Fruit fly (Drosophila melanogaster) whole organism, embryonic: ENCODE data around the gene CG14691.
A peak's percentile ranks its signal among the peaks of the same experiment; 100 is the strongest.

Source experiments
- Aef1 ChIP-seq: fragments of 200-800 bp; sonication (Bioruptor generic); IDR thresholded peaks from 3 replicates; pipeline ENCODE4 v1.3.6; 2022; ENCODE audit warnings: missing biosample characterization, missing genetic modification characterization
- Antp ChIP-seq: fragments of 200-800 bp; sonication (Bioruptor generic); optimal IDR thresholded peaks from 3 replicates; lab custom pipeline; 2016; ENCODE audit warnings: missing biosample characterization, missing genetic modification characterization
- Bdp1 ChIP-seq: fragments of 200-800 bp; sonication (Bioruptor generic); optimal IDR thresholded peaks from 3 replicates; lab custom pipeline; 2016; ENCODE audit warnings: missing biosample characterization, missing genetic modification characterization
- C15 ChIP-seq: fragments of 200-800 bp; sonication (Bioruptor generic); IDR thresholded peaks from 3 replicates; pipeline ENCODE4 v1.3.6; 2022; ENCODE audit warnings: missing biosample characterization, missing genetic modification characterization
- CG10543 ChIP-seq: fragments of 200-800 bp; sonication (Bioruptor generic); optimal IDR thresholded peaks from 3 replicates; lab custom pipeline; 2017; ENCODE audit warnings: missing biosample characterization, mild to moderate bottlenecking, missing genetic modification characterization, moderate library complexity
- CG11247 ChIP-seq: fragments of 200-800 bp; sonication (Bioruptor generic); IDR thresholded peaks from 2 replicates; pipeline ENCODE4 v1.3.6; 2022; ENCODE audit warnings: missing biosample characterization, missing genetic modification characterization
- CG11504 ChIP-seq: fragments of 200-800 bp; sonication (Bioruptor generic); optimal IDR thresholded peaks from 3 replicates; lab custom pipeline; 2019; ENCODE audit warnings: missing biosample characterization, mild to moderate bottlenecking, missing genetic modification characterization, moderate library complexity
- CG12104 ChIP-seq: fragments of 200-800 bp; sonication (Bioruptor generic); optimal IDR thresholded peaks from 3 replicates; lab custom pipeline; 2016; ENCODE audit warnings: missing biosample characterization, missing genetic modification characterization
- CG13287 ChIP-seq: fragments of 200-800 bp; sonication (Bioruptor generic); IDR thresholded peaks from 2 replicates; pipeline ENCODE4 v1.3.6; 2022; ENCODE audit warnings: missing biosample characterization, missing genetic modification characterization; ENCODE audit not compliant: partially characterized antibody
- CG13624 ChIP-seq: fragments of 200-800 bp; sonication (Bioruptor generic); optimal IDR thresholded peaks from 2 replicates; lab custom pipeline; 2016; ENCODE audit warnings: missing biosample characterization, missing genetic modification characterization
- CG14050 ChIP-seq: fragments of 200-800 bp; sonication (Bioruptor generic); IDR thresholded peaks from 3 replicates; pipeline ENCODE4 v1.3.6; 2022; ENCODE audit warnings: missing biosample characterization, missing genetic modification characterization
- CG15696 ChIP-seq: fragments of 200-800 bp; sonication (Bioruptor generic); optimal IDR thresholded peaks from 2 replicates; lab custom pipeline; 2019; ENCODE audit warnings: missing biosample characterization, mild to moderate bottlenecking, missing genetic modification characterization, moderate library complexity
- CG17359 ChIP-seq: fragments of 200-800 bp; sonication (Bioruptor generic); optimal IDR thresholded peaks from 3 replicates; lab custom pipeline; 2018; ENCODE audit warnings: missing biosample characterization, mild to moderate bottlenecking, missing genetic modification characterization, moderate library complexity
- CG1792 ChIP-seq: fragments of 200-800 bp; sonication (Bioruptor generic); optimal IDR thresholded peaks from 2 replicates; lab custom pipeline; 2016; ENCODE audit warnings: missing biosample characterization, missing genetic modification characterization
- CG2129 ChIP-seq: fragments of 200-800 bp; sonication (Bioruptor generic); IDR thresholded peaks from 2 replicates; pipeline ENCODE4 v1.3.6; 2022; ENCODE audit warnings: missing biosample characterization, missing genetic modification characterization; ENCODE audit not compliant: partially characterized antibody
- CG32767 ChIP-seq: fragments of 200-800 bp; sonication (Bioruptor generic); IDR thresholded peaks from 2 replicates; pipeline ENCODE4 v1.3.6; 2022; ENCODE audit warnings: missing biosample characterization, missing genetic modification characterization
- CG3281 ChIP-seq: fragments of 200-800 bp; sonication (Bioruptor generic); optimal IDR thresholded peaks from 3 replicates; lab custom pipeline; 2017; ENCODE audit warnings: missing biosample characterization, mild to moderate bottlenecking, missing genetic modification characterization
- CG6272 ChIP-seq: fragments of 200-800 bp; sonication (Bioruptor generic); IDR thresholded peaks from 2 replicates; pipeline ENCODE4 v1.3.6; 2022; ENCODE audit warnings: missing biosample characterization, missing genetic modification characterization
- CG6854 ChIP-seq: fragments of 200-800 bp; sonication (Bioruptor generic); optimal IDR thresholded peaks from 3 replicates; lab custom pipeline; 2017; ENCODE audit warnings: missing biosample characterization, mild to moderate bottlenecking, missing genetic modification characterization
- CG7556 ChIP-seq: fragments of 200-800 bp; sonication (Bioruptor generic); optimal IDR thresholded peaks from 2 replicates; lab custom pipeline; 2017; ENCODE audit warnings: missing biosample characterization, mild to moderate bottlenecking, missing genetic modification characterization
- CG9215 ChIP-seq: fragments of 200-800 bp; sonication (Bioruptor generic); IDR thresholded peaks from 2 replicates; pipeline ENCODE4 v1.3.6; 2022; ENCODE audit warnings: missing biosample characterization, missing genetic modification characterization
- CG9437 ChIP-seq: fragments of 200-800 bp; sonication (Bioruptor generic); optimal IDR thresholded peaks from 2 replicates; lab custom pipeline; 2018; ENCODE audit warnings: missing biosample characterization, mild to moderate bottlenecking, missing genetic modification characterization
- Chrac-16 ChIP-seq: fragments of 200-800 bp; sonication (Bioruptor generic); optimal IDR thresholded peaks from 3 replicates; lab custom pipeline; 2016; ENCODE audit warnings: missing biosample characterization, missing genetic modification characterization
- CrebB ChIP-seq: fragments of 200-800 bp; sonication (Bioruptor generic); optimal IDR thresholded peaks from 3 replicates; lab custom pipeline; 2018; ENCODE audit warnings: missing biosample characterization, mild to moderate bottlenecking, missing genetic modification characterization
- Fer3 ChIP-seq: fragments of 200-800 bp; sonication (Bioruptor generic); optimal IDR thresholded peaks from 2 replicates; lab custom pipeline; 2018; ENCODE audit warnings: missing biosample characterization, mild to moderate bottlenecking, missing genetic modification characterization, moderate library complexity
- Gug ChIP-seq: fragments of 200-800 bp; sonication (Bioruptor generic); IDR thresholded peaks from 4 replicates; pipeline ENCODE4 v1.3.6; 2022; ENCODE audit warnings: missing biosample characterization, missing genetic modification characterization
- H2.0 ChIP-seq: fragments of 200-800 bp; sonication (Bioruptor generic); IDR thresholded peaks from 2 replicates; pipeline ENCODE4 v1.3.6; 2022; ENCODE audit warnings: missing biosample characterization, missing genetic modification characterization
- HLH3B ChIP-seq: fragments of 200-800 bp; sonication (Bioruptor generic); IDR thresholded peaks from 2 replicates; pipeline ENCODE4 v1.3.6; 2022; ENCODE audit warnings: missing biosample characterization, missing genetic modification characterization
- Hmr ChIP-seq: fragments of 200-800 bp; sonication (Bioruptor generic); optimal IDR thresholded peaks from 3 replicates; lab custom pipeline; 2017; ENCODE audit warnings: mild to moderate bottlenecking, missing biosample characterization, missing genetic modification reagents, missing genetic modification characterization
- Mrtf ChIP-seq: fragments of 200-800 bp; sonication (Bioruptor generic); IDR thresholded peaks from 3 replicates; pipeline ENCODE4 v1.3.6; 2022; ENCODE audit warnings: missing biosample characterization, missing genetic modification characterization
- Oli ChIP-seq: fragments of 200-800 bp; sonication (Bioruptor generic); optimal IDR thresholded peaks from 2 replicates; lab custom pipeline; 2018; ENCODE audit warnings: missing biosample characterization, mild to moderate bottlenecking, missing genetic modification characterization, moderate library complexity
- Ptx1 ChIP-seq: fragments of 200-800 bp; sonication (Bioruptor generic); IDR thresholded peaks from 2 replicates; pipeline ENCODE4 v1.3.6; 2022; ENCODE audit warnings: missing biosample characterization, missing genetic modification characterization
- Xbp1 ChIP-seq: fragments of 200-800 bp; sonication (Bioruptor generic); optimal IDR thresholded peaks from 3 replicates; lab custom pipeline; 2016; ENCODE audit warnings: missing biosample characterization, mild to moderate bottlenecking, missing genetic modification characterization
- ara ChIP-seq: fragments of 200-800 bp; sonication (Bioruptor generic); IDR thresholded peaks from 2 replicates; pipeline ENCODE4 v1.3.6; 2022; ENCODE audit warnings: missing biosample characterization, missing genetic modification characterization
- bsh ChIP-seq, 2 experiments: fragments of 200-800 bp; sonication (Bioruptor generic); optimal IDR thresholded peaks; 2 replicates each; lab custom pipeline; 2017 to 2018; ENCODE audit warnings: mild to moderate bottlenecking in 2 of 2, missing biosample characterization in 2 of 2, missing genetic modification characterization in 2 of 2, moderate library complexity in 1 of 2
- btn ChIP-seq: fragments of 200-800 bp; sonication (Bioruptor generic); optimal IDR thresholded peaks from 2 replicates; lab custom pipeline; 2016; ENCODE audit warnings: missing biosample characterization, missing genetic modification characterization
- eyg ChIP-seq: fragments of 200-800 bp; sonication (Bioruptor generic); optimal IDR thresholded peaks from 3 replicates; lab custom pipeline; 2016; ENCODE audit warnings: missing biosample characterization, missing genetic modification characterization
- fd3F ChIP-seq: fragments of 200-800 bp; sonication (Bioruptor generic); optimal IDR thresholded peaks from 2 replicates; lab custom pipeline; 2018; ENCODE audit warnings: missing biosample characterization, mild to moderate bottlenecking, missing genetic modification characterization, moderate library complexity
- insv ChIP-seq, 2 experiments: fragments of 200-800 bp; sonication (Bioruptor generic); optimal IDR thresholded peaks; 3 replicates each; lab custom pipeline; 2016 to 2018; ENCODE audit warnings: missing biosample characterization in 2 of 2, missing genetic modification characterization in 2 of 2
- lmd ChIP-seq: fragments of 200-800 bp; sonication (Bioruptor generic); IDR thresholded peaks from 2 replicates; pipeline ENCODE4 v1.3.6; 2022; ENCODE audit warnings: missing biosample characterization, missing genetic modification characterization
- nom ChIP-seq: fragments of 200-800 bp; sonication (Bioruptor generic); optimal IDR thresholded peaks from 2 replicates; lab custom pipeline; 2017; ENCODE audit warnings: missing biosample characterization, missing genetic modification characterization, mild to moderate bottlenecking, moderate library complexity, missing genetic modification reagents
- pan ChIP-seq, 4 experiments: fragments of >200 bp in 3 of 4; fragments of 200-800 bp in 1 of 4; sonication (Bioruptor generic) in 1 of 4; optimal IDR thresholded peaks in 3 of 4; IDR thresholded peaks in 1 of 4; 2 replicates each; pipeline versions ENCODE4 v1.3.6 to Lab custom; 2017 to 2022; ENCODE audit warnings: missing biosample characterization in 2 of 4, missing genetic modification characterization in 2 of 4, mixed read lengths in 1 of 4
- pho ChIP-seq: fragments of 200-800 bp; sonication (Bioruptor generic); optimal IDR thresholded peaks from 2 replicates; lab custom pipeline; 2016; ENCODE audit warnings: missing biosample characterization, missing genetic modification characterization
- ranshi ChIP-seq: fragments of 200-800 bp; sonication (Bioruptor generic); IDR thresholded peaks from 2 replicates; pipeline ENCODE4 v1.3.6; 2022; ENCODE audit warnings: missing biosample characterization, missing genetic modification characterization
- scrt ChIP-seq: fragments of 200-800 bp; sonication (Bioruptor generic); optimal IDR thresholded peaks from 2 replicates; lab custom pipeline; 2018; ENCODE audit warnings: missing biosample characterization, mild to moderate bottlenecking, missing genetic modification characterization, moderate library complexity
- seq ChIP-seq: fragments of 200-800 bp; sonication (Bioruptor generic); IDR thresholded peaks from 2 replicates; pipeline ENCODE4 v1.3.6; 2022; ENCODE audit warnings: missing biosample characterization, missing genetic modification characterization
- ttk ChIP-seq: fragments of 200-800 bp; sonication (Bioruptor generic); IDR thresholded peaks from 2 replicates; pipeline ENCODE4 v2.1.2; 2022; ENCODE audit warnings: missing biosample characterization, missing genetic modification characterization
- usp ChIP-seq: fragments of >200 bp; optimal IDR thresholded peaks from 2 replicates; lab custom pipeline; 2017; ENCODE audit warnings: missing biosample characterization, missing genetic modification characterization

CG14691 gene

dm6 chr3R:10751061-10751460 is 4.4 kb downstream of the CG14691 start, which contains the start of gene TkR86C:
TkR86C (minus strand) TSS chr3R:10751228.
- TF ChIP-seq scrt (GFP tag; lab: Kevin White, UChicago) (peak; percentile 81), btn (GFP tag; lab: Kevin White, UChicago) (no peak), CG11504 (tag; lab: Kevin White, UChicago) (peak; percentile 98), Xbp1 (GFP tag; lab: Kevin White, UChicago) (no peak), fd3F (GFP tag; lab: Kevin White, UChicago) (no peak), H2.0 (no peak)

DNA sequence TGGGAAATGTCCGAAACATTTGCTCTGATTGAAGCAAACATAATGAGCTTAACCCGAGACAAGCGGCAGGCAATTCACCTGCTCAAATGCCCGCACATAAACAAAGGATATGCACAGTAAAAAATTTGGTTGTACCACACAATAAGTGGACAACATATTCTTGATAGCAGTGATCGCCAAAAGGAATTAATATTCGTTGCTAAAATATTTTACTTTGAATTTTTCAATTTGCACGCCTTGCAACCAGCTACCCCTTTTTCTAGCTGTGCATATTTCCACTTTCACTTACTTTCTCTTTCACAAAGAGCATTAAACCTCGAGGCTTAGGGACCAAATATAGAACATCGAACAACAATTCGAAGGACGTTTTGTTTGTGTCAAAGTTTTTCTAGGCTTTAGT is 7.8 kb downstream of the CG14691 start:
- TF ChIP-seq Ptx1 (GFP tag; lab: Robert Waterston, UW), result peak; percentile 9; the same call in 1 of the 2 replicates
- TF ChIP-seq CG9215 (GFP tag; lab: Robert Waterston, UW), result no peak
- TF ChIP-seq CG17359 (tag; lab: Kevin White, UChicago), result no peak
- TF ChIP-seq Hmr (GFP tag; lab: Kevin White, UChicago), result peak; percentile 8
- no peak for TF ChIP-seq seq (GFP tag; lab: Robert Waterston, UW)
- no peak for TF ChIP-seq Bdp1 (GFP tag; lab: Kevin White, UChicago)
- no peak for TF ChIP-seq Aef1 (GFP tag; lab: Robert Waterston, UW)
- no peak for TF ChIP-seq CG7556 (GFP tag; lab: Kevin White, UChicago)
- TF ChIP-seq Fer3 (tag; lab: Kevin White, UChicago), result peak; percentile 36
- no peak for TF ChIP-seq CG15696
- no peak for TF ChIP-seq CG14050 (GFP tag; lab: Robert Waterston, UW)
- peak; percentile 3 for TF ChIP-seq Xbp1 (GFP tag; lab: Kevin White, UChicago)
- no peak for TF ChIP-seq nom (GFP tag; lab: Kevin White, UChicago)
- no peak for TF ChIP-seq CG13287 (GFP tag; lab: Robert Waterston, UW)
- TF ChIP-seq CG2129 (GFP tag; lab: Robert Waterston, UW), result no peak
- TF ChIP-seq CG11247 (GFP tag; lab: Robert Waterston, UW), result 0 out of 2 replicates have a peak, but pooled peaks have one; percentile 28
- TF ChIP-seq CG1792 (GFP tag; lab: Kevin White, UChicago), result no peak
- TF ChIP-seq usp, result no peak
- no peak for TF ChIP-seq Gug
- peak; percentile 9 for TF ChIP-seq CG13624 (GFP tag; lab: Kevin White, UChicago)
- no peak for TF ChIP-seq CG6854 (GFP tag; lab: Kevin White, UChicago)
- 0 out of 2 replicates have a peak, but pooled peaks have one; percentile 14 for TF ChIP-seq CG32767 (GFP tag; lab: Robert Waterston, UW)
- peak; percentile 25 for TF ChIP-seq CG3281 (GFP tag; lab: Kevin White, UChicago)
- TF ChIP-seq pan (optimal IDR thresholded peaks at IDR 0.05; lab: Kevin White, UChicago), result no peak
- peak in 1 of 2 experiments; percentile 10 for TF ChIP-seq pan (GFP tag; optimal IDR thresholded peaks at IDR 0.05 in 1 of 2, IDR thresholded peaks at IDR 0.05 in 1 of 2)
- no peak for TF ChIP-seq C15
- no peak for TF ChIP-seq bsh (GFP tag; optimal IDR thresholded peaks at IDR 0.05; lab: Kevin White, UChicago)
- peak; percentile 25; the same call in 1 of the 2 replicates for TF ChIP-seq lmd
- no peak for TF ChIP-seq CG12104 (GFP tag; lab: Kevin White, UChicago)
- no peak for TF ChIP-seq CrebB
- TF ChIP-seq Oli (tag; lab: Kevin White, UChicago), result no peak
- TF ChIP-seq CG11504 (tag; lab: Kevin White, UChicago), result peak; percentile 35
- TF ChIP-seq Mrtf (GFP tag; lab: Robert Waterston, UW), result 0 out of 3 replicates have a peak, but pooled peaks have one; percentile 12
- 0 out of 2 replicates have a peak, but pooled peaks have one; percentile 16 for TF ChIP-seq CG6272 (GFP tag; lab: Robert Waterston, UW)
- no peak for TF ChIP-seq ara
- TF ChIP-seq CG9437 (GFP tag; lab: Kevin White, UChicago), result no peak
- no peak for TF ChIP-seq Antp (GFP tag; lab: Kevin White, UChicago)
- no peak for TF ChIP-seq eyg (GFP tag; lab: Kevin White, UChicago)
- TF ChIP-seq HLH3B, result no peak
- TF ChIP-seq CG10543, result no peak
- TF ChIP-seq pho (GFP tag; lab: Kevin White, UChicago), result no peak
- peak; percentile 30; the same call in 1 of the 2 replicates for TF ChIP-seq ranshi (GFP tag; lab: Robert Waterston, UW)
- TF ChIP-seq Chrac-16 (GFP tag; lab: Kevin White, UChicago), result no peak
- no peak for TF ChIP-seq ttk
- no peak for TF ChIP-seq insv (GFP tag; optimal IDR thresholded peaks at IDR 0.05; lab: Kevin White, UChicago)
